Worm (Caenorhabditis elegans): ENCODE results near the gene abu-1.
"Not testable (repeated sequence)": the region's sequence is repeated elsewhere in the genome, so short reads cannot be mapped to it uniquely, and the experiment has no call there.

The abu-1 gene

DNA sequence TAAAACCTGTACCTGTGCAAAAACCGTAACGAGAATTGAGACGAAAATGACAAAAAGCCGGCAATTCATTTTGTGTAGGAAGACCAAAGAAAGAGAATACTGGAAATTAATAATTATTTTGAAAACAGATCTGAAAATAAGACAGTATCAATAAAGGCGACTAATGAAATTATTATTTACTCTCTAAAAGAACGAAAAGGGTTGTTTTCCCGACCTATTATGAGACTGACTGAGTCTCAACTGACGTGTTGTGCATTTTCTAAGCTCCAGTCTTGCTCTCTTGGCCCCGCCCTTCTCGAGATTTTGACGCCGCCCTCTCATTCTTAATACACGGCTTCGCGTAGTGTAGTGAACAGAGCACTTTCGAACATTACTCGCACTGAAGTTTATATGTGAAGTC is 31.6 kb downstream of the abu-1 start, which contains the start of gene K07C5.9:
Gene K07C5.9 (minus strand): TSS at position 101 of the 400 bp plus-strand sequence.
- no peak for TF ChIP-seq unc-62 (GFP tag; optimal IDR thresholded peaks at IDR 0.05)

DNA sequence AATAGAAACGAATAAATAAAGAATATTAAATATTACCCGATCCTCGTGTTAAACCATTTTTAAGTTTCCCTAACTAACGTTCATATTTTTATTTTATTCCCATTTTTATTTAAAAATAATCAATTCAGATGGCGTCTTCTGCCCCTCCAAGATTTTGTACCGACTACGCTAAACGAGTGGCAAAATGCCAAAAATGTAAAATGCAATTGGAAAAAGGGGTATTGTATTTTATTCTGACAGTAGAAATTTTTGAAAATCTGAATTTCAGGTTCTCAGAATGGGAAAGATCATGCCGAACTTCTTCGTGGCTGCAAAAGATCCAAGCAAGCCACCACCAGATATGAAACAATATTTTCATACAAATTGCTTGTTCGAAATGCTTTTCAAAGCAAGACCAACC is 38.7 kb downstream of the abu-1 start, which contains the start of gene K07C5.3:
Gene K07C5.3 (plus strand): TSS at position 129 of the 400 bp plus-strand sequence.
- TF ChIP-seq unc-62 (GFP tag; optimal IDR thresholded peaks at IDR 0.05): no peak

DNA sequence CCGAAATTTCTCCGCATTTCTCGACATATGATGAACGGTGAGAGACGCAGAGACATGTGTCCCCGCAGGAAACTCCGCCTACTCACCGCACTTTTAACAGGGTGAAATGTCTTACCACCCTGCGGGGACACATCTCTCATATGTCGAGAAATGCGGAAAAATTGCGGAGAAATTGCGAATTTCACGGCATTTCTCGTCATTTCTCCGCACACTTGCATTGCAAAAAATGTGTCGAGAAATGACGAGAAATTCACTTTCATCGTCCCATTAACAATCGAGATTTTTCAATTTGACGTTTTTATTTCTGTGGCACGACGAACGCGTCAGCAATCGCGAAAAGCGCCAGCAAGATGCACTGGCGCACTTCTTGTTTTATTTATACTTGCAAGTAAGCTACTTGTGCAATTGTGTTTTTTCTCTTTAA is 39.7 kb downstream of the abu-1 start, which contains the start of gene K07C5.13:
Gene K07C5.13 (plus strand): TSS at position 151 of the 424 bp plus-strand sequence.
- TF ChIP-seq unc-62 (GFP tag; optimal IDR thresholded peaks at IDR 0.05): not testable (repeated sequence)

DNA sequence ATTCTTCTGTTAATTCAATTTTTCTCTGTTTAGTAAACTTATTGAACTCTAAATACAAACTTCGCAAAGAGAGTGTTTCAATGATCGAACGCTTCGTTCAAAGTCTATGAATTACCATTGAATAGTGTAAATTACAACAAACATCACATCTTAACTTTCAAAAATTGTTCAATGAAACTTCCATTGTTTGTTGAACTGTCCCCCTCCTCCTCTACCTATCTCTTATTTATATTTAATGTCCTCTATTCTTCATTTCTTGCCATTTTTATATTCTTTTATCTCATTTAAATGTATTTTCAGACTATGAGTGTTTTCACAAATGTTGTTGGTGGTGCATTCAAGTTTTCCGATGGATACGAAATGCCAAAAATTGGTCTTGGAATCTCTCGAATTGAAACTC is 42.4 kb downstream of the abu-1 start, which contains the start of gene K07C5.2:
Gene K07C5.2 (plus strand): TSS at position 301 of the 400 bp plus-strand sequence.
- no peak for TF ChIP-seq unc-62 (GFP tag; optimal IDR thresholded peaks at IDR 0.05)

DNA sequence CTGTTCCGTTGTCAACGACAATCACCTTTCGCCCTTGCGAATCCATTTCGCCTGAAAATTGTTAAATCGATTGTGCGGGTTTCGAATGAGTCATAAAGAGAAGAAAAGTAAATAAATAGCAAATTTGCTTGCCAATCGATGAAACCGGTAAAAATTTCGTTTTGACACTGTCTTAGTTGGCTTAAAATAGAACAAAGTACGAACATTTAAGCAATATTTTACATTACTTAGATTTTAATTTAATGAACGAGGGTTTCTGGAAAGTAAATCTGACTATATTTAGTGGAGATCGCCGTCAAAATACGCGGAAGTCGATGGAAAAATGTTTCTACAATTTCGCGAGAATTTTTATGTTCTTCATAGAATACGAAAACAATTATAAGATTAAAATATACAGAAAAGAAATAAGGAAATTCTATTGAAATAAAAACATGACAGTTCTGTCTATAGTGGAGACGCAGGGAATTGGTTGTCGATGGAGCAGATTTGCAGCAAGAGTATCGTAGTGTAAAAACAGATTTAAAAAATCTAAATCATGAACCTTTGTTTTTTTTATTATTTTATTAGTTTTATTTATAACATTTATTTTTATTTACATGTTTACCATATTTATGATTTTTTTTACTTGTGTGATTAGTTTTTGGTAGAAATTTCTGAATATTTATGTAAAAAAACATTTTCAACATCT is 43.2 kb downstream of the abu-1 start, which contains the start of gene arx-2:
Gene arx-2 (minus strand): TSS at position 51 of the 688 bp plus-strand sequence.
- TF ChIP-seq unc-62 (GFP tag; optimal IDR thresholded peaks at IDR 0.05): no peak

DNA sequence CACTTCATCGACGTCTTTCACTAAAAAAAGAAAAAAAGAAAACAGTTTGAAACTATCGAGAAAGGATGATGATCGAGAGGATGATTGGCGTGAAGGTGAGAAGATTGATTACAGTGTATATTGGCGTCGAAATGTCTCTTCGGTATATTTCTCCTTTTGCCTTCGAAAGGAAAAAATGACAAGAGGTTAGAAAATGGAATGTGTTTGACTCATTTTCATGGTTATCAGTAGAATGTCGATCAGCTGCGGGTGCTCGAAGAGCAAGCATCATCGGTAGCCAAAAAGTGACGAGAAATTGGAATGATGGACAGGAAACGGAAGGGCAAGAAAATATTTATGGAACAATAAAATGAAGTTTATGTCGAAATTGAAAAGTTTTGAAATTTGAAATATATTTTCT is 47.8 kb downstream of the abu-1 start:
- TF ChIP-seq unc-62 (GFP tag; optimal IDR thresholded peaks at IDR 0.05): no peak

DNA sequence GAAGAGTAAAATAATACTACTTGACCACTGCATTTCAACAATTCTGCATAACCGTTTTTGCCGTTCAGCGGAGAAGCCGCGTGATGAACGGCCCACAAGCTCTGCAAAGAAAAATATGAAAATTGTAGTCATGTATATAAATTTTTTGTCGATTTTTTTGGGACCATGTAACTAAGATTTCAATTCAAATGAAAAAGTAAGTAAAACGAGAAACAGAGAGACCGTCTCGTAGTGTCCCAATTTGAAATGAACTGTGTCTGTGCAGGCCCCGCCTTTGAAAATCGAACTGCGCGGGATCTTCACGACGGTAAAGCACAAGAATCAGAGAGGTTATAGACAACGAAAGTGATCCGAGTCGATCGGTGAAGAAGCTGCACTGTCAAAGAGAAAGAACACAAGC is 49.6 kb downstream of the abu-1 start, which contains the start of gene crm-1:
Gene crm-1 (minus strand): TSS at position 101 of the 400 bp plus-strand sequence.
- TF ChIP-seq unc-62 (GFP tag; optimal IDR thresholded peaks at IDR 0.05): no peak

Data from whole organism, dauer.